Fruit fly (Drosophila melanogaster): ENCODE results near the gene nyo.

DNA sequence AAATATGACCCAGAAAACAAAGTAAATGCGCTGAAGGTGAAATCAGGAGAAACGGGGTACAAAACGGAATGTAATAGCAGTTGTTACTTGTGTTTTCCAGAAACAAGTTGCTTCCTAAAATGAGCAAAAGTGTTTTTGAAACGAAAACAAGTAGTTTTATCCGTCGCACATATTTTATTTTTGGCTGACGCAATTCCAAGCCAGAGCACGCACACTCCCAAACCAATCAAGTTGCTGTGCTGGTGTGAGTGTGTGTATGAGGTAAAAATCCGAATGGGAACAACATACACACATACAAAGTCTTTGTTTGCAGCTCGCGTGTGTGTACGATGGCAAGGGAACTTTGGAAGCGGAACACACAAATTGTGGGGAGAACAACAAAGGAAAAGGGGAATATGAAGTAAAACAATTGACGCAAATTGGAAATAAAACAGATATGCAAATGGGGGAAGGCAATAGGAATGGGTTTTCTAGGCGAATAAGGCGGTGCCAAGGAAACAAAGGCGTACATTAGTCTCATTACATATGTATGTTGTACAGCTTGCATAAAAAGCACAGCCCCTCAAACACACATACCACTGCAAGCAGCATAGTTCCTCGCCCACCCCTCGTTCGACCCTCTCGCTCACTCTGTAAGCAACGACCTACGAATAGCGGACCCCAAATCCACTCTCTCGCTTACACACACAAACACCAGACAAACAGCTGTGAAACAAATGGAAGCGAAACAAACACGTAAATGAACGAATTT, 65.8 kb downstream of the nyo start:
- TF ChIP-seq CG1620 (GFP tag; optimal IDR thresholded peaks at IDR 0.05) = no peak
- no peak for TF ChIP-seq Crg-1 (GFP tag; optimal IDR thresholded peaks at IDR 0.05)
